Worm (Caenorhabditis elegans): ENCODE measurements around the gene C33F10.12.
A peak's percentile ranks its signal among the peaks of the same experiment; 100 is the strongest.

C33F10.12 gene

DNA sequence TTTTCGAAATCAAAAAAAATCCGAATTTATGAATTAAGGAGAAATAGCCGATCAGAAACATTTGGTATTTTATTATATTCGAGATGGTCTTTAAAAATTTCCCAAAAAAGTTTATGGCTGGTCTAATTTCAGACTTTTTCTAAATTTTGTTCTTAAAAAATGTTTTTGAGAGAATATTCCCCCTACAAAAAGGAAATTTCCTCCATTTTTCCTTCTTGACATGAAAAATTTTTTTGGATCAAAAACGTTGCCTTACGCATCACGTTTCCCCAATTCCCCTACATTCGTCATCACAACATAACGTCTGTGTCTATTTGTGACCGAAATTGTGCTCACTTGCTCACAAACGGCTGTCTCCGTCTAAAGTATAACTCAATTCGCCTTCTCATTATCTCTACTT lies 44.2 kb downstream of the C33F10.12 start:
- TF ChIP-seq sem-4 (tag; optimal IDR thresholded peaks at IDR 0.05) (no peak), sma-9 (GFP tag; optimal IDR thresholded peaks at IDR 0.05) (no peak), sma-9 (tag; optimal IDR thresholded peaks at IDR 0.05) (no peak), lin-11 (tag; optimal IDR thresholded peaks at IDR 0.05) (no peak), R02D3.7 (tag; optimal IDR thresholded peaks at IDR 0.05) (no peak), sma-3 (GFP tag; optimal IDR thresholded peaks at IDR 0.05) (no peak), nhr-12 (tag; optimal IDR thresholded peaks at IDR 0.05) (no peak), ztf-11 (tag; optimal IDR thresholded peaks at IDR 0.05) (no peak), dmd-4 (tag; optimal IDR thresholded peaks at IDR 0.05) (no peak), ceh-16 (tag; optimal IDR thresholded peaks at IDR 0.05) (no peak), gmeb-1 (tag; optimal IDR thresholded peaks at IDR 0.05) (no peak), Y55F3AM.14 (GFP tag; optimal IDR thresholded peaks at IDR 0.05) (no peak), nhr-23 (tag; optimal IDR thresholded peaks at IDR 0.05) (no peak), elt-1 (tag; optimal IDR thresholded peaks at IDR 0.05) (no peak), nhr-10 (tag; optimal IDR thresholded peaks at IDR 0.05) (no peak)

DNA sequence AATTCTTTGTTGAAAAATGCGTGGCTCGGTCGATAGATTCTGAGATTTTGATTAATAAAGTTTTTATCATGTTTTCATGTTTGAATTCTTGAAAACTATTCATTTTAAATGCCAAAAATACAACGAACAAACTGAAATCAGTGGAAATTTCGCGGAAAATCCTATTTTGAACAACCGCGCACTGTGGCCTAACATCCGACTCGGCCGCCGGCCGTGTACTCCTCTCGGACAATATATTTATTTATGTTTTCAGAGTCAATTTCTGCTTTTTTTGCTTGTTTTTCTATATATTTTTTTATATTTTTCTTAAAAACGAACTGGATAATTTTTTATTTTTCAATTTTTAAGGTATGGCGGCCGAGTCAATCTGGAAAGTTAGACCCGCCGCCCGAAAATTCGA lies 46.3 kb downstream of the C33F10.12 start, which contains the start of gene F26G1.1:
Gene F26G1.1, plus strand, starts transcription at position 347 of the 400 bp plus-strand sequence.
- TF ChIP-seq lsy-2 (tag; optimal IDR thresholded peaks at IDR 0.05) (peak; percentile 60 to 76), sem-4 (tag; optimal IDR thresholded peaks at IDR 0.05) (no peak), R02D3.7 (tag; optimal IDR thresholded peaks at IDR 0.05) (no peak), Y55F3AM.14 (GFP tag; optimal IDR thresholded peaks at IDR 0.05) (no peak), fos-1 (tag; optimal IDR thresholded peaks at IDR 0.05) (no peak), nhr-12 (tag; optimal IDR thresholded peaks at IDR 0.05) (no peak), mab-5 (tag; optimal IDR thresholded peaks at IDR 0.05) (peak; percentile 51), nhr-237 (tag; optimal IDR thresholded peaks at IDR 0.05) (no peak), mbf-1 (tag; optimal IDR thresholded peaks at IDR 0.05) (no peak), C34F6.9 (tag; optimal IDR thresholded peaks at IDR 0.05) (peak; percentile 55), alr-1 (tag; optimal IDR thresholded peaks at IDR 0.05) (no peak), nhr-25 (tag; optimal IDR thresholded peaks at IDR 0.05) (no peak), sma-3 (GFP tag; optimal IDR thresholded peaks at IDR 0.05) (peak; percentile 78), lin-39 (tag; optimal IDR thresholded peaks at IDR 0.05) (no peak), gmeb-1 (tag; optimal IDR thresholded peaks at IDR 0.05) (peak; percentile 94), lin-13 (GFP tag; optimal IDR thresholded peaks at IDR 0.05) (peak; percentile 15), F13H6.1 (tag; optimal IDR thresholded peaks at IDR 0.05) (peak; percentile 63), sma-9 (GFP tag; optimal IDR thresholded peaks at IDR 0.05) (peak; percentile 76), sma-9 (tag; optimal IDR thresholded peaks at IDR 0.05) (no peak), crh-2 (tag; optimal IDR thresholded peaks at IDR 0.05) (peak; percentile 26), unc-55 (GFP tag; optimal IDR thresholded peaks at IDR 0.05) (no peak)

DNA sequence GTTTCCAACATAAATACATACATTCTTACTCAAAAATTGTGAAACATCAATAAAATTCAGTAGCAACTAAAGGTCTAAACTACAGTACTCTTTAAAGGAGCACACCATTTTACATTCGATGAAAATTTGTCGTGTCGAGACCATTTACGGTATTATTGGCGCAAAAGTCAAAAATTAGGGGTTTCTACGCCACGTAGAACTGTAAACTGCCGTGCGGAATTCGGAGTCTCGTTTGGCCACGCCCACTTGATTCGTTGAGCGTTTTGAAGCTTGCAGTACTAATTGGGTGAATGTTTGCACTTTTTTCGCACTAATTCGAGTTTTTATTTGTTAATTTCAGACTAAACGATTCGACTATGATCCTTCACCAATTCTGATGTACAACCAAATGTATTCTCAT lies 46.9 kb downstream of the C33F10.12 start:
- TF ChIP-seq ZK546.5 (tag; optimal IDR thresholded peaks at IDR 0.05) (no peak), nhr-23 (tag; optimal IDR thresholded peaks at IDR 0.05) (no peak), unc-62 (GFP tag; optimal IDR thresholded peaks at IDR 0.05) (no peak), zag-1 (tag; optimal IDR thresholded peaks at IDR 0.05) (no peak), nhr-12 (tag; optimal IDR thresholded peaks at IDR 0.05) (no peak), ama-1 (optimal IDR thresholded peaks at IDR 0.05) (no peak), ztf-4 (tag; optimal IDR thresholded peaks at IDR 0.05) (no peak), lsy-2 (tag; optimal IDR thresholded peaks at IDR 0.05) (no peak), aly-2 (tag; optimal IDR thresholded peaks at IDR 0.05) (no peak), ztf-1 (GFP tag; conservative IDR thresholded peaks at IDR 0.05) (no peak), lin-39 (tag; optimal IDR thresholded peaks at IDR 0.05) (no peak), Y55F3AM.14 (GFP tag; optimal IDR thresholded peaks at IDR 0.05) (no peak), unc-55 (GFP tag; optimal IDR thresholded peaks at IDR 0.05) (no peak), ceh-82 (tag; optimal IDR thresholded peaks at IDR 0.05) (no peak)

DNA sequence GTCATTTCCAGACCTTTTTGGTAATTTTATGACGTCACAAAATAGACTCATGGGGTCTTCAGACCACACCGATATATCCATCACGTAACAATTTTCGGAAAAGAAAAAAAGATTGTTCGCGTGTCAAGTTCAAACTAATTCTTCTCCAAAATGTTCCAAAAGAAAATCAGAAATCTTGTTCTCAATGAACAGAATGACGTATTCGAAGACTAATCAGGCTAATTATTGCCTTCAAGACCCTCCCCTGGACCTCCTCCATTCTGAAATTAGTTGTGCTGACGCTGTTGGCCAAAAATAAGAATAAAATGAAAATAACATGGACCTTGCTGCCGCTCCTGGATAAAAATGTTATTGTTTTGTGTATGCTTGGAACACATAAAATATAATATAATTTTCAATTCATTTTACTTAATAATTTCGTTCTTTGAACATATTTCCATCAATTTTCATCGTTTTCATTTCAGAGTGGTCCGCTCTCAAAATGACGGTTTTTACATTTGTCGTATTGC lies 47.7 kb downstream of the C33F10.12 start, which contains the start of gene F26G1.15:
Gene F26G1.15, plus strand, starts transcription at position 459 of the 509 bp plus-strand sequence.
- TF ChIP-seq sma-9 (GFP tag; optimal IDR thresholded peaks at IDR 0.05) (no peak), sma-9 (tag; optimal IDR thresholded peaks at IDR 0.05) (no peak), gmeb-1 (tag; optimal IDR thresholded peaks at IDR 0.05) (no peak), unc-55 (GFP tag; optimal IDR thresholded peaks at IDR 0.05) (no peak), lsy-2 (tag; optimal IDR thresholded peaks at IDR 0.05) (no peak), blmp-1 (tag; optimal IDR thresholded peaks at IDR 0.05; ENCODE audit: insufficient read depth) (no peak), zag-1 (tag; optimal IDR thresholded peaks at IDR 0.05) (no peak), mbf-1 (tag; optimal IDR thresholded peaks at IDR 0.05) (no peak), snpc-4 (tag; optimal IDR thresholded peaks at IDR 0.05) (no peak)

Measured in whole organism, L2 larva.